Fruit fly (Drosophila melanogaster) whole organism, embryonic: ENCODE data around the gene CG13088.
A peak's percentile ranks its signal among the peaks of the same experiment; 100 is the strongest.

Source experiments
- Adf1 ChIP-seq: fragments of 200-800 bp; sonication (Bioruptor generic); IDR thresholded peaks from 2 replicates; pipeline ENCODE4 v1.3.6; 2022; ENCODE audit warnings: missing biosample characterization, missing genetic modification characterization
- CG10267 ChIP-seq: fragments of 200-800 bp; sonication (Bioruptor generic); optimal IDR thresholded peaks from 2 replicates; lab custom pipeline; 2018; ENCODE audit warnings: missing biosample characterization, mild to moderate bottlenecking, missing genetic modification characterization, moderate library complexity
- CG11398 ChIP-seq: fragments of 200-800 bp; sonication (Bioruptor generic); optimal IDR thresholded peaks from 2 replicates; lab custom pipeline; 2016; ENCODE audit warnings: missing biosample characterization, missing genetic modification characterization
- CG2116 ChIP-seq: fragments of 200-800 bp; sonication (Bioruptor generic); optimal IDR thresholded peaks from 3 replicates; lab custom pipeline; 2018; ENCODE audit warnings: missing biosample characterization, mild to moderate bottlenecking, missing genetic modification characterization
- CG2120 ChIP-seq: fragments of 200-800 bp; sonication (Bioruptor generic); optimal IDR thresholded peaks from 3 replicates; lab custom pipeline; 2016; ENCODE audit warnings: missing biosample characterization, missing genetic modification characterization
- CG2202 ChIP-seq: fragments of 200-800 bp; sonication (Bioruptor generic); optimal IDR thresholded peaks from 2 replicates; lab custom pipeline; 2018; ENCODE audit warnings: missing biosample characterization, mild to moderate bottlenecking, missing genetic modification characterization
- CG2712 ChIP-seq: fragments of 200-800 bp; optimal IDR thresholded peaks from 3 replicates; lab custom pipeline; 2019; ENCODE audit warnings: missing biosample characterization, mild to moderate bottlenecking, missing genetic modification characterization, moderate library complexity
- CG30403 ChIP-seq: fragments of 200-800 bp; sonication (Bioruptor generic); optimal IDR thresholded peaks from 3 replicates; lab custom pipeline; 2016; ENCODE audit warnings: missing biosample characterization, missing genetic modification characterization
- CG31224 ChIP-seq: fragments of 200-800 bp; sonication (Bioruptor generic); IDR thresholded peaks from 2 replicates; pipeline ENCODE4 v1.3.6; 2022; ENCODE audit warnings: missing biosample characterization, missing genetic modification characterization
- CG33213 ChIP-seq: fragments of 200-800 bp; sonication (Bioruptor generic); optimal IDR thresholded peaks from 3 replicates; lab custom pipeline; 2016; ENCODE audit warnings: missing biosample characterization, missing genetic modification characterization
- CG33557 ChIP-seq: fragments of 200-800 bp; sonication (Bioruptor generic); optimal IDR thresholded peaks from 2 replicates; lab custom pipeline; 2019; ENCODE audit warnings: missing biosample characterization, mild to moderate bottlenecking, missing genetic modification characterization, moderate library complexity
- CG34224 ChIP-seq: fragments of 200-800 bp; sonication (Bioruptor generic); IDR thresholded peaks from 3 replicates; pipeline ENCODE4 v1.3.6; 2022; ENCODE audit warnings: missing biosample characterization, missing genetic modification characterization; ENCODE audit not compliant: partially characterized antibody
- CG4328 ChIP-seq: fragments of 200-800 bp; sonication (Bioruptor generic); optimal IDR thresholded peaks from 3 replicates; lab custom pipeline; 2017; ENCODE audit warnings: missing biosample characterization, missing genetic modification reagents, missing genetic modification characterization
- CG6683 ChIP-seq: fragments of 200-800 bp; sonication (Bioruptor generic); optimal IDR thresholded peaks from 2 replicates; lab custom pipeline; 2017; ENCODE audit warnings: missing biosample characterization, mild to moderate bottlenecking, missing genetic modification characterization, missing genetic modification reagents
- CG7372 ChIP-seq: fragments of 200-800 bp; sonication (Bioruptor generic); IDR thresholded peaks from 2 replicates; pipeline ENCODE4 v1.3.6; 2022; ENCODE audit warnings: missing biosample characterization, missing genetic modification characterization
- CG7786 ChIP-seq: fragments of 200-800 bp; sonication (Bioruptor generic); optimal IDR thresholded peaks from 2 replicates; lab custom pipeline; 2016; ENCODE audit warnings: missing biosample characterization, missing genetic modification characterization
- CG8388 ChIP-seq: fragments of 200-800 bp; sonication (Bioruptor generic); optimal IDR thresholded peaks from 2 replicates; lab custom pipeline; 2019; ENCODE audit warnings: missing biosample characterization, mild to moderate bottlenecking, missing genetic modification characterization, moderate library complexity
- CG9876 ChIP-seq: fragments of 200-800 bp; sonication (Bioruptor generic); optimal IDR thresholded peaks from 2 replicates; lab custom pipeline; 2016; ENCODE audit warnings: missing biosample characterization, missing genetic modification characterization
- Doc3 ChIP-seq: fragments of 200-800 bp; sonication (Bioruptor generic); IDR thresholded peaks from 3 replicates; pipeline ENCODE4 v1.3.6; 2022; ENCODE audit warnings: missing biosample characterization, missing genetic modification characterization; ENCODE audit not compliant: partially characterized antibody
- Hr39 ChIP-seq: fragments of >200 bp; optimal IDR thresholded peaks from 2 replicates; lab custom pipeline; 2017
- Lim3 ChIP-seq: fragments of 200-800 bp; sonication (Bioruptor generic); IDR thresholded peaks from 2 replicates; pipeline ENCODE4 v1.3.6; 2022; ENCODE audit warnings: missing biosample characterization, missing genetic modification characterization
- NK7.1 ChIP-seq: fragments of 200-800 bp; sonication (Bioruptor generic); optimal IDR thresholded peaks from 3 replicates; lab custom pipeline; 2016; ENCODE audit warnings: missing biosample characterization, missing genetic modification characterization
- Nf-YB ChIP-seq: fragments of 200-800 bp; sonication (Bioruptor generic); optimal IDR thresholded peaks from 3 replicates; lab custom pipeline; 2019; ENCODE audit warnings: missing biosample characterization, mild to moderate bottlenecking, missing genetic modification characterization, moderate library complexity
- Nf-YC ChIP-seq: fragments of 200-800 bp; optimal IDR thresholded peaks from 3 replicates; lab custom pipeline; 2019; ENCODE audit warnings: missing biosample characterization, mild to moderate bottlenecking, missing genetic modification characterization, moderate library complexity
- Poxn ChIP-seq: fragments of 200-800 bp; sonication (Bioruptor generic); IDR thresholded peaks from 2 replicates; pipeline ENCODE4 v1.3.6; 2022; ENCODE audit warnings: missing biosample characterization, missing genetic modification characterization
- Rx ChIP-seq: fragments of 200-800 bp; sonication (Bioruptor generic); IDR thresholded peaks from 2 replicates; pipeline ENCODE4 v1.3.6; 2022; ENCODE audit warnings: missing biosample characterization, missing genetic modification characterization
- Tbp ChIP-seq: fragments of >200 bp; optimal IDR thresholded peaks from 2 replicates; lab custom pipeline; 2018; ENCODE audit warnings: missing biosample characterization, missing genetic modification characterization
- al ChIP-seq: fragments of 200-800 bp; sonication (Bioruptor generic); IDR thresholded peaks from 2 replicates; pipeline ENCODE4 v1.3.6; 2022; ENCODE audit warnings: missing biosample characterization, missing genetic modification characterization
- chif ChIP-seq, 2 experiments: fragments of 200-800 bp; sonication (Bioruptor generic); optimal IDR thresholded peaks; 3 replicates each; lab custom pipeline; 2016; ENCODE audit warnings: missing biosample characterization in 2 of 2, missing genetic modification characterization in 2 of 2
- chm ChIP-seq: fragments of 200-800 bp; sonication (Bioruptor generic); IDR thresholded peaks from 2 replicates; pipeline ENCODE4 v1.3.6; 2022; ENCODE audit warnings: missing biosample characterization, missing genetic modification characterization
- dan ChIP-seq: fragments of 200-800 bp; sonication (Bioruptor generic); IDR thresholded peaks from 2 replicates; pipeline ENCODE4 v1.3.6; 2022; ENCODE audit warnings: missing biosample characterization, missing genetic modification characterization
- disco-r ChIP-seq: fragments of 200-800 bp; sonication (Bioruptor generic); optimal IDR thresholded peaks from 2 replicates; lab custom pipeline; 2016; ENCODE audit warnings: missing biosample characterization, missing genetic modification characterization
- gem ChIP-seq: fragments of 200-800 bp; sonication (Bioruptor generic); optimal IDR thresholded peaks from 2 replicates; lab custom pipeline; 2019; ENCODE audit warnings: missing biosample characterization, mild to moderate bottlenecking, missing genetic modification characterization, moderate library complexity
- grn ChIP-seq: fragments of 200-800 bp; sonication (Bioruptor generic); optimal IDR thresholded peaks from 3 replicates; lab custom pipeline; 2017; ENCODE audit warnings: missing biosample characterization, missing genetic modification characterization
- jumu ChIP-seq: fragments of 200-800 bp; sonication (Bioruptor generic); optimal IDR thresholded peaks from 3 replicates; lab custom pipeline; 2016; ENCODE audit warnings: missing biosample characterization, missing genetic modification characterization
- lilli ChIP-seq: fragments of 200-800 bp; sonication (Bioruptor generic); optimal IDR thresholded peaks from 3 replicates; lab custom pipeline; 2016; ENCODE audit warnings: missing biosample characterization, missing genetic modification characterization
- nau ChIP-seq: fragments of 200-800 bp; sonication (Bioruptor generic); optimal IDR thresholded peaks from 3 replicates; lab custom pipeline; 2017; ENCODE audit warnings: missing biosample characterization, mild to moderate bottlenecking, missing genetic modification characterization, missing genetic modification reagents
- rib ChIP-seq: fragments of 200-800 bp; sonication (Bioruptor generic); IDR thresholded peaks from 2 replicates; pipeline ENCODE4 v1.3.6; 2022; ENCODE audit warnings: missing biosample characterization, missing genetic modification characterization
- sc ChIP-seq, 3 experiments: fragments of >200 bp in 2 of 3; fragments of 200-800 bp in 1 of 3; sonication (Bioruptor generic) in 1 of 3; optimal IDR thresholded peaks; 2 replicates in 2 of 3; 3 replicates in 1 of 3; lab custom pipeline; 2017; ENCODE audit warnings: mild to moderate bottlenecking in 1 of 3, missing biosample characterization in 1 of 3, missing genetic modification characterization in 1 of 3, missing genetic modification reagents in 1 of 3
- sna ChIP-seq: fragments of 200-800 bp; sonication (Bioruptor generic); IDR thresholded peaks from 2 replicates; pipeline ENCODE4 v1.3.6; 2022; ENCODE audit warnings: missing biosample characterization, missing genetic modification characterization; ENCODE audit not compliant: partially characterized antibody
- sug ChIP-seq: fragments of 200-800 bp; optimal IDR thresholded peaks from 2 replicates; lab custom pipeline; 2019; ENCODE audit warnings: missing biosample characterization, mild to moderate bottlenecking, missing genetic modification characterization, moderate library complexity
- tap ChIP-seq: fragments of 200-800 bp; optimal IDR thresholded peaks from 3 replicates; lab custom pipeline; 2019; ENCODE audit warnings: missing biosample characterization, mild to moderate bottlenecking, missing genetic modification characterization, moderate library complexity
- tgo ChIP-seq: fragments of 200-800 bp; sonication (Bioruptor generic); IDR thresholded peaks from 3 replicates; pipeline ENCODE4 v1.3.6; 2022; ENCODE audit warnings: missing biosample characterization, missing genetic modification characterization
- twi ChIP-seq: fragments of 200-800 bp; optimal IDR thresholded peaks from 2 replicates; lab custom pipeline; 2019; ENCODE audit warnings: missing biosample characterization, mild to moderate bottlenecking, missing genetic modification characterization, moderate library complexity
- tx ChIP-seq: fragments of 200-800 bp; sonication (Bioruptor generic); optimal IDR thresholded peaks from 2 replicates; lab custom pipeline; 2016; ENCODE audit warnings: missing biosample characterization, missing genetic modification characterization
- unc-4 ChIP-seq: fragments of 200-800 bp; sonication (Bioruptor generic); IDR thresholded peaks from 2 replicates; pipeline ENCODE4 v1.3.6; 2022; ENCODE audit warnings: missing biosample characterization, missing genetic modification characterization; ENCODE audit not compliant: partially characterized antibody
- vfl ChIP-seq: fragments of 200-800 bp; sonication (Bioruptor generic); optimal IDR thresholded peaks from 2 replicates; lab custom pipeline; 2016; ENCODE audit warnings: missing biosample characterization, missing genetic modification characterization
- z ChIP-seq: fragments of 200-800 bp; sonication (Bioruptor generic); IDR thresholded peaks from 3 replicates; pipeline ENCODE4 v1.3.6; 2022; ENCODE audit warnings: missing biosample characterization, missing genetic modification characterization

Gene CG13088

dm6 chr2L:8463144-8464106 lies 25.4 kb upstream of the CG13088 start, which contains the start of gene Agpat2 (continued):
- TF ChIP-seq gem (tag; lab: Kevin White, UChicago), result peak; percentile 92
- TF ChIP-seq sug (tag; lab: Kevin White, UChicago), result peak; percentile 17
- no peak for TF ChIP-seq grn (GFP tag; lab: Kevin White, UChicago)
- no peak for TF ChIP-seq unc-4 (GFP tag; lab: Robert Waterston, UW)
- peak; percentile 80 for TF ChIP-seq CG10267 (tag; lab: Kevin White, UChicago)
- TF ChIP-seq disco-r (GFP tag; lab: Kevin White, UChicago), result peak; percentile 19
- peak; percentile 65 for TF ChIP-seq CG33557 (GFP tag; lab: Kevin White, UChicago)
- peak; percentile 66 for TF ChIP-seq Nf-YB (GFP tag; lab: Kevin White, UChicago)
- TF ChIP-seq Lim3 (GFP tag; lab: Robert Waterston, UW), result no peak
- TF ChIP-seq Nf-YC, result peak; percentile 52
- peak; percentile 54 for TF ChIP-seq CG9876 (GFP tag; lab: Kevin White, UChicago)
- TF ChIP-seq Doc3 (GFP tag; lab: Robert Waterston, UW), result no peak
- peak; percentile 20; the same call in 1 of the 2 replicates for TF ChIP-seq Adf1
- peak; percentile 75 for TF ChIP-seq tx (GFP tag; lab: Kevin White, UChicago)
- peak; percentile 90 for TF ChIP-seq CG30403
- peak; percentile 77 for TF ChIP-seq tap (tag; lab: Kevin White, UChicago)
- peak; percentile 51 for TF ChIP-seq twi (tag; lab: Kevin White, UChicago)
- TF ChIP-seq CG4328, result peak; percentile 63
- TF ChIP-seq CG33213 (GFP tag; lab: Kevin White, UChicago), result peak; percentile 68
- no peak for TF ChIP-seq CG34224
- TF ChIP-seq CG31224, result peak; percentile 56; the same call in 1 of the 2 replicates
- peak; percentile 76 for TF ChIP-seq CG6683 (GFP tag; lab: Kevin White, UChicago)
- no peak for TF ChIP-seq Tbp (GFP tag; lab: Kevin White, UChicago)
- TF ChIP-seq Poxn, result 0 out of 2 replicates have a peak, but pooled peaks have one; percentile 15
- peak; percentile 75 to 85 for TF ChIP-seq chif (GFP tag; optimal IDR thresholded peaks at IDR 0.05; lab: Kevin White, UChicago)
- TF ChIP-seq NK7.1, result peak; percentile 58
- TF ChIP-seq tgo (GFP tag; lab: Robert Waterston, UW), result peak; percentile 80
- TF ChIP-seq lilli (GFP tag; lab: Kevin White, UChicago), result peak; percentile 88
- peak; percentile 80 for TF ChIP-seq CG7786 (GFP tag; lab: Kevin White, UChicago)
- 0 out of 2 replicates have a peak, but pooled peaks have one; percentile 21 for TF ChIP-seq rib (GFP tag; lab: Robert Waterston, UW)
- TF ChIP-seq CG2120, result peak; percentile 93
- TF ChIP-seq Rx (GFP tag; lab: Robert Waterston, UW), result peak; percentile 46; the same call in 1 of the 2 replicates
- TF ChIP-seq CG2202 (tag; lab: Kevin White, UChicago), result peak; percentile 69
- peak; percentile 67 for TF ChIP-seq vfl (GFP tag; lab: Kevin White, UChicago)
- TF ChIP-seq sc (optimal IDR thresholded peaks at IDR 0.05; lab: Kevin White, UChicago), result no peak
- peak; percentile 80 for TF ChIP-seq sc (GFP tag; optimal IDR thresholded peaks at IDR 0.05; lab: Kevin White, UChicago)
- peak; percentile 29 for TF ChIP-seq CG2116 (GFP tag; lab: Kevin White, UChicago)
- peak; percentile 88 for TF ChIP-seq CG2712 (tag; lab: Kevin White, UChicago)
- TF ChIP-seq al (GFP tag; lab: Robert Waterston, UW), result no peak
- no peak for TF ChIP-seq z (GFP tag; lab: Robert Waterston, UW)
- TF ChIP-seq CG8388 (GFP tag; lab: Kevin White, UChicago), result peak; percentile 87
- no peak for TF ChIP-seq dan (GFP tag; lab: Robert Waterston, UW)
- no peak for TF ChIP-seq Hr39 (lab: Kevin White, UChicago)
- TF ChIP-seq sna, result no peak
- peak; percentile 83 for TF ChIP-seq nau (GFP tag; lab: Kevin White, UChicago)
- peak; percentile 49 for TF ChIP-seq CG11398 (GFP tag; lab: Kevin White, UChicago)
- TF ChIP-seq jumu (GFP tag; lab: Kevin White, UChicago), result peak; percentile 73
- peak; percentile 41; the same call in 1 of the 2 replicates for TF ChIP-seq CG7372 (GFP tag; lab: Robert Waterston, UW)
- TF ChIP-seq chm (GFP tag; lab: Robert Waterston, UW), result peak; percentile 65
